Worm (Caenorhabditis elegans) whole organism, early embryonic: ENCODE results near the gene C01G6.3.

Source experiments
- B0310.2 ChIP-seq: sonication (generic microtip); optimal IDR thresholded peaks from 2 replicates; lab custom pipeline; 2016; ENCODE audit warnings: mild to moderate bottlenecking, missing genetic modification characterization, missing compliant biosample characterization
- F13C5.2 ChIP-seq: sonication (generic microtip); optimal IDR thresholded peaks from 2 replicates; lab custom pipeline; 2017; ENCODE audit warnings: mild to moderate bottlenecking, missing genetic modification characterization, inconsistent platforms, missing compliant biosample characterization
- aly-1 ChIP-seq: sonication (generic microtip); optimal IDR thresholded peaks from 2 replicates; lab custom pipeline; 2016; ENCODE audit warnings: missing genetic modification characterization, missing compliant biosample characterization
- ama-1 ChIP-seq: fragments of 150-350 bp; optimal IDR thresholded peaks from 2 replicates; lab custom pipeline; 2014
- ceh-13 ChIP-seq: fragments of 200-800 bp; sonication (Bioruptor generic); optimal IDR thresholded peaks from 2 replicates; lab custom pipeline; 2018; ENCODE audit warnings: mild to moderate bottlenecking, missing genetic modification characterization, missing compliant biosample characterization
- ceh-36 ChIP-seq: sonication (generic microtip); optimal IDR thresholded peaks from 2 replicates; lab custom pipeline; 2016; ENCODE audit warnings: missing genetic modification characterization, inconsistent platforms, missing compliant biosample characterization
- ets-7 ChIP-seq: sonication (generic microtip); optimal IDR thresholded peaks from 2 replicates; lab custom pipeline; 2016; ENCODE audit warnings: missing genotype, missing genetic modification characterization, missing compliant biosample characterization
- flt-1 ChIP-seq: fragments of 200-800 bp; sonication (Bioruptor generic); IDR thresholded peaks from 2 replicates; pipeline ENCODE4 v1.3.6; 2022; ENCODE audit warnings: missing genetic modification characterization, missing compliant biosample characterization
- hmbx-1 ChIP-seq: sonication (generic microtip); optimal IDR thresholded peaks from 2 replicates; lab custom pipeline; 2016; ENCODE audit warnings: mild to moderate bottlenecking, missing genetic modification characterization, missing compliant biosample characterization
- hmg-4 ChIP-seq: fragments of 200-800 bp; sonication (Bioruptor generic); optimal IDR thresholded peaks from 2 replicates; lab custom pipeline; 2018; ENCODE audit warnings: mild to moderate bottlenecking, missing genetic modification characterization, missing compliant biosample characterization
- hnd-1 ChIP-seq: sonication (generic microtip); optimal IDR thresholded peaks from 2 replicates; lab custom pipeline; 2016; ENCODE audit warnings: missing genetic modification characterization, missing compliant biosample characterization
- pes-1 ChIP-seq: fragments of 200-800 bp; sonication (Bioruptor generic); IDR thresholded peaks from 2 replicates; pipeline ENCODE4 v1.3.6; 2022; ENCODE audit warnings: missing genetic modification reagents, missing genetic modification characterization, missing compliant biosample characterization
- scrt-1 ChIP-seq: fragments of 200-800 bp; sonication (Bioruptor generic); IDR thresholded peaks from 2 replicates; pipeline ENCODE4 v1.3.6; 2022; ENCODE audit warnings: missing genetic modification characterization, missing compliant biosample characterization
- sea-1 ChIP-seq: fragments of 200-800 bp; sonication (Bioruptor generic); conservative IDR thresholded peaks from 2 replicates; pipeline ENCODE4 v1.3.6; 2022; ENCODE audit warnings: missing genetic modification characterization, missing compliant biosample characterization
- tbx-11 ChIP-seq: fragments of 200-800 bp; sonication (Bioruptor generic); IDR thresholded peaks from 2 replicates; pipeline ENCODE4 v1.3.6; 2022; ENCODE audit warnings: missing genetic modification characterization, missing compliant biosample characterization
- tbx-37 ChIP-seq: fragments of 200-800 bp; sonication (Bioruptor generic); conservative IDR thresholded peaks from 2 replicates; pipeline ENCODE4 v1.3.6; 2022; ENCODE audit warnings: missing genetic modification reagents, missing genetic modification characterization, missing compliant biosample characterization
- tra-4 ChIP-seq: sonication (generic microtip); optimal IDR thresholded peaks from 2 replicates; lab custom pipeline; 2017; ENCODE audit warnings: missing genetic modification characterization, missing compliant biosample characterization

C01G6.3 gene

DNA sequence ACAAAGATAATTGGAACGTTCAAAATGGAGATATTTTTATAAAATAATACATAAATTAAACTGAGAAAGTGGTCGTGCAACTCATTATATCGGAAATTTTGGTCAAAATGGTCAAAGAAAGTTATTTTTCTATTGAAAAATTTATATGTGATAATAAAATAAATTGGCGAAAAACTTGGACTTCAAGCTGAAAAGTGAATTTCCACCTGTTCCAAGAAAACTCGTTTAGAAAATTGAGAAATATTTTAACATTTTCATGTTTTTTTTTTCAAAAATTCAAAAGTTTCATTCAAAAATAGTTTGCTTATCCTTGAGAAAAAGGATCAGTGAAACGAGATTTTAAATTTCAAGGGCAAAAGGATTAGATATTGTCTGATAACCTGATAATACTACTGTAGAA lies 9.3 kb downstream of the C01G6.3 start:
- no peak for TF ChIP-seq tbx-37
- no peak for TF ChIP-seq sea-1 (GFP tag; lab: Robert Waterston, UW)
- no peak for TF ChIP-seq ets-7 (tag; lab: Kevin White, UChicago)
- no peak for TF ChIP-seq F13C5.2 (tag; lab: Kevin White, UChicago)
- no peak for TF ChIP-seq flt-1 (GFP tag; lab: Robert Waterston, UW)
- no peak for TF ChIP-seq B0310.2 (tag; lab: Kevin White, UChicago)
- no peak for TF ChIP-seq aly-1
- TF ChIP-seq ama-1 (lab: Kevin White, UChicago), result no peak
- no peak for TF ChIP-seq hnd-1 (tag; lab: Kevin White, UChicago)
- TF ChIP-seq hmg-4 (GFP tag; lab: Kevin White, UChicago), result no peak
- no peak for TF ChIP-seq ceh-13
- no peak for TF ChIP-seq tra-4
- TF ChIP-seq ceh-36 (tag; lab: Kevin White, UChicago), result no peak
- TF ChIP-seq scrt-1 (GFP tag; lab: Robert Waterston, UW), result no peak
- TF ChIP-seq hmbx-1 (tag; lab: Kevin White, UChicago), result no peak
- TF ChIP-seq tbx-11 (GFP tag; lab: Robert Waterston, UW), result no peak
- TF ChIP-seq pes-1 (GFP tag; lab: Robert Waterston, UW), result no peak

DNA sequence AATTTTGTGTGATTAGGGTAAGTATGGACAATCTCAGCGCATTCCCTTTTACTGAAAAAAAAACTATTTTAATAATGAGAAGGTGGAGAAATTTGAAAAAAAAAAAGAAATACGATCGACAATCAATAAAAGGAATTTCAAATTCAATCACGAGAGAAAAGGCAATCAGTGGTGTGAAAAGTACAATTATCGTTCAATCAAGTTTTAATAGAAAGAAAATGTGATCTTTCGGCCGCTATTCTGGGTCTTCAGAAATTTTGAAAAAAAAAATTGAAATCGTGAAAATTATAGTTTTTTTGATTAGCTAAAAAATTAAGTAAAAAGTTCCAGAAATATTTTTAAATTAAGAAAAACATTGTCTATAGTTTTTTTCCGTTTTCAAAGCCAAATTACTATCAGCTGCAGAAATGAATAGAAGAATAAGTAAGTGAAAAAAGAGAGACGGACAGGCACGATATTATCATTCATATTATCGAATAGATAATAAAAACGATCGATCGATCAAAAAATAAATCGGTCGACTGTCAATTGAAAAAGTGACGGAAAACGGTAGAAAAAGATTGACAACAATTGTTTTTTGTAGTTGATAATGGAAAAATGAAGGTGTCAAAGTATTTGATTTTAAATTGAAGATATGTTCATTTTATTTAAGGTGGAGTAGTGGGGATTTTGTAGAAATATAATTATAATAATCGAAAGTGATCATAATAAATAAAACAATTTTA lies 10.5 kb downstream of the C01G6.3 start, which contains the start of gene gldi-3:
Gene gldi-3 (minus strand): TSS at position 51 of the 725 bp plus-strand sequence.
- TF ChIP-seq ama-1 (lab: Kevin White, UChicago), result no peak
- TF ChIP-seq flt-1 (GFP tag; lab: Robert Waterston, UW), result no peak
- TF ChIP-seq tbx-37, result no peak
- no peak for TF ChIP-seq F13C5.2 (tag; lab: Kevin White, UChicago)
- no peak for TF ChIP-seq ceh-36 (tag; lab: Kevin White, UChicago)

DNA sequence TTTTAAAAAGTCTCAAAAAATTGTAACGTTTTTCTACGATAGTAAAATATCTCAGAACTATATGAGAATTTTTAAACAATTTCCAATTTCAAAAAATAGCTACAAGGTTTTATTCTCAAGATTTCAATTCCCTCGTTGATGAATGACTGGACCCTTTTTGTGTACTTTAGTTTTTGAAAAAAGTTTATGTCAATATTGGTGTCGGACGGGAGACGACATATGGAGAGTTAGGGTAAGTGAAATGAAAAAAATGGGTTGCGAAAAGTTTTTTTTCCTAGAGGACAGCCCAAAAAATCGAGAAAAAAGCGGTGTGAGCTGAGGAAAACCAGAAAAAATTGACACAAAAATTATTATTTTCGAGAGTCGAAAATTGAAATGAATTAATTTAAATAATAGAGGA lies 11.2 kb downstream of the C01G6.3 start:
- TF ChIP-seq aly-1 (no peak), scrt-1 (GFP tag; lab: Robert Waterston, UW) (no peak), tra-4 (no peak), hmg-4 (GFP tag; lab: Kevin White, UChicago) (no peak), flt-1 (GFP tag; lab: Robert Waterston, UW) (no peak), ceh-36 (tag; lab: Kevin White, UChicago) (no peak), hnd-1 (tag; lab: Kevin White, UChicago) (no peak), tbx-37 (no peak), B0310.2 (tag; lab: Kevin White, UChicago) (no peak), ets-7 (tag; lab: Kevin White, UChicago) (no peak), sea-1 (GFP tag; lab: Robert Waterston, UW) (no peak), ama-1 (lab: Kevin White, UChicago) (no peak), F13C5.2 (tag; lab: Kevin White, UChicago) (no peak), pes-1 (GFP tag; lab: Robert Waterston, UW) (no peak), ceh-13 (no peak), hmbx-1 (tag; lab: Kevin White, UChicago) (no peak), tbx-11 (GFP tag; lab: Robert Waterston, UW) (no peak)

- no peak for TF ChIP-seq ets-7 (tag; lab: Kevin White, UChicago)
These were observed 11.9 kb downstream of the C01G6.3 start for ce11 chrII:9281595-9281994.

DNA sequence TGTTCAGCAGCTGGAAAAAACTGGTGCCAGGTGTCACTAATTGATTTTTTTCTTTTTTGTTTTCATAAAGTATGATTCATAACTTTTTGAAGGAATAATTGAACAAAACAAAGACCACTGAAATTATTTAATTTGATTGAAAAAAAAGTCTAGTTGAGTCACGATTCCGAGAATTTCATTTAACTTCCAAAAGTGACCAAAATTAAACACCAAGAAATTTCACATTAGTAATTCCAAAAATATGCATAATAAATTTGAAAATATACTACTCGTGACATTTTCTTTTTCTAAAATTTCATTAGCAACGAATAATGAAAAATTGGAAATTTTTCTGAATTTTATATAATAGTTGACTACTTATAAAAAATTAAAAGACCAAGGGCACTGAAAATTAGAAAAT lies 12.4 kb downstream of the C01G6.3 start:
- TF ChIP-seq hmg-4 (GFP tag; lab: Kevin White, UChicago) (no peak), ceh-13 (no peak), scrt-1 (GFP tag; lab: Robert Waterston, UW) (no peak)

ce11 chrII:9282787-9283186 lies 13.1 kb downstream of the C01G6.3 start:
- TF ChIP-seq hnd-1 (tag; lab: Kevin White, UChicago) (no peak), hmg-4 (GFP tag; lab: Kevin White, UChicago) (peak; percentile 90), F13C5.2 (tag; lab: Kevin White, UChicago) (peak; percentile 72), sea-1 (GFP tag; lab: Robert Waterston, UW) (0 out of 2 replicates have a peak, but pooled peaks have one; percentile 38)

ce11 chrII:9283668-9284357 lies 14.1 kb downstream of the C01G6.3 start:
- TF ChIP-seq tbx-11 (GFP tag; lab: Robert Waterston, UW) (0 out of 2 replicates have a peak, but pooled peaks have one; percentile 11), ceh-36 (tag; lab: Kevin White, UChicago) (no peak)
